Fruit fly (Drosophila melanogaster): ENCODE measurements around the gene Cad87A.

The Cad87A gene

DNA sequence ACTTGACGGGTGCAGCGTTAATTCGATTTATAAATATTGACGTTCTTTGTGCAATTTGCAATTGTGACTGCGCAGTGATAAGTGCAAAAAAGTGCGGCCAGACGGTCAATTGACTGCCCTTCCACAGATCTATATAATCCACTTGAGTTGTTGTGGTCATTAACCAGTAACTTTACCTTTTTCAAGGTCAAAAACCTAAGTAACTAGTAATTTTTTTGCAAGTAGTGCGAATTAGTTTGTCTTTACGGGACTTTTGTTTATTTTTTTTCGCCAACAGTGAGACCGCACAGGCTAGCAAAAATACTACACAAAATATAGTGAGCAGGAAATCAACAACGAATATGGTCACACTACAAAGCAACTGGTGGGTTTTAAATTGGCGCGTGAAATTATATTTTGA, 25.7 kb upstream of the Cad87A start, which contains the start of gene Tango9 (continued):
- TF ChIP-seq CG5245 (GFP tag; optimal IDR thresholded peaks at IDR 0.05) = no peak
- no peak for TF ChIP-seq Xbp1 (GFP tag; optimal IDR thresholded peaks at IDR 0.05)
- no peak for TF ChIP-seq hth (optimal IDR thresholded peaks at IDR 0.05)
- peak; percentile 39 for TF ChIP-seq phol (tag; optimal IDR thresholded peaks at IDR 0.05)
- TF ChIP-seq CG13123 (GFP tag; optimal IDR thresholded peaks at IDR 0.05) = no peak
- no peak for TF ChIP-seq Abd-B (GFP tag; optimal IDR thresholded peaks at IDR 0.05)
- TF ChIP-seq NfI (GFP tag; optimal IDR thresholded peaks at IDR 0.05) = no peak
- TF ChIP-seq tio (GFP tag; optimal IDR thresholded peaks at IDR 0.05) = no peak
- TF ChIP-seq CG6765 (GFP tag; optimal IDR thresholded peaks at IDR 0.05) = no peak
- peak; percentile 24 for TF ChIP-seq CHES-1-like (GFP tag; optimal IDR thresholded peaks at IDR 0.05)
- TF ChIP-seq ems (GFP tag; optimal IDR thresholded peaks at IDR 0.05) = no peak
- TF ChIP-seq CG34422 (GFP tag; IDR thresholded peaks at IDR 0.05) = peak; percentile 25; the same call in 1 of the 3 replicates
- TF ChIP-seq Antp (GFP tag; optimal IDR thresholded peaks at IDR 0.05) = no peak
- TF ChIP-seq CG11560 (tag; IDR thresholded peaks at IDR 0.05) = no peak
- no peak for TF ChIP-seq ttk (GFP tag; IDR thresholded peaks at IDR 0.05)
- TF ChIP-seq zfh2 (GFP tag; optimal IDR thresholded peaks at IDR 0.05) = no peak
- TF ChIP-seq repo (GFP tag; optimal IDR thresholded peaks at IDR 0.05) = no peak
- peak; percentile 62; the same call in 2 of the 3 replicates for TF ChIP-seq ci (GFP tag; IDR thresholded peaks at IDR 0.05)
- no peak for TF ChIP-seq ash1 (GFP tag; optimal IDR thresholded peaks at IDR 0.05)
- no peak for TF ChIP-seq Stat92E (GFP tag; optimal IDR thresholded peaks at IDR 0.05)
- no peak for TF ChIP-seq CG13296 (GFP tag; optimal IDR thresholded peaks at IDR 0.05)
- no peak for TF ChIP-seq CG2202 (tag; optimal IDR thresholded peaks at IDR 0.05)
- no peak for TF ChIP-seq CG7786 (GFP tag; optimal IDR thresholded peaks at IDR 0.05)
- no peak for TF ChIP-seq CG43689 (GFP tag; IDR thresholded peaks at IDR 0.05)
- TF ChIP-seq CG15073 (GFP tag; optimal IDR thresholded peaks at IDR 0.05) = no peak
- TF ChIP-seq sc (optimal IDR thresholded peaks at IDR 0.05) = no peak
- TF ChIP-seq sc (GFP tag; optimal IDR thresholded peaks at IDR 0.05) = no peak
- TF ChIP-seq cas (GFP tag; IDR thresholded peaks at IDR 0.05) = no peak
- no peak for TF ChIP-seq aop (GFP tag; IDR thresholded peaks at IDR 0.05)
- peak; percentile 99 for TF ChIP-seq scrt (GFP tag; optimal IDR thresholded peaks at IDR 0.05)
- TF ChIP-seq CG18262 (tag; optimal IDR thresholded peaks at IDR 0.05) = no peak
- TF ChIP-seq CG16863 (GFP tag; optimal IDR thresholded peaks at IDR 0.05) = no peak
- no peak for TF ChIP-seq HLH54F (GFP tag; optimal IDR thresholded peaks at IDR 0.05)
- no peak for TF ChIP-seq CG18476 (GFP tag; optimal IDR thresholded peaks at IDR 0.05)
- peak; percentile 40 for TF ChIP-seq HmgZ (tag; optimal IDR thresholded peaks at IDR 0.05)
- no peak for TF ChIP-seq Neu2 (GFP tag; optimal IDR thresholded peaks at IDR 0.05; ENCODE audit: borderline replicate concordance)
- TF ChIP-seq lov (optimal IDR thresholded peaks at IDR 0.05) = no peak
- no peak for TF ChIP-seq lov (GFP tag; IDR thresholded peaks at IDR 0.05)
- TF ChIP-seq gsb (GFP tag; IDR thresholded peaks at IDR 0.05) = no peak
- TF ChIP-seq jumu (GFP tag; optimal IDR thresholded peaks at IDR 0.05) = no peak
- TF ChIP-seq Ets65A (GFP tag) = no peak
- no peak for TF ChIP-seq Gsc (GFP tag; IDR thresholded peaks at IDR 0.05)
- no peak for TF ChIP-seq al (GFP tag; IDR thresholded peaks at IDR 0.05)
- no peak for TF ChIP-seq CG30403 (GFP tag; optimal IDR thresholded peaks at IDR 0.05)
- no peak for TF ChIP-seq CG6175 (GFP tag; IDR thresholded peaks at IDR 0.05)
- TF ChIP-seq dmrt99B (tag; optimal IDR thresholded peaks at IDR 0.05) = no peak
- no peak for TF ChIP-seq Hr51 (GFP tag; optimal IDR thresholded peaks at IDR 0.05)
- TF ChIP-seq zen2 (GFP tag; IDR thresholded peaks at IDR 0.05; ENCODE audit: partially characterized antibody) = no peak
- no peak for TF ChIP-seq CG7357 (GFP tag; IDR thresholded peaks at IDR 0.05)
- TF ChIP-seq cad (GFP tag; optimal IDR thresholded peaks at IDR 0.05) = no peak
- 0 out of 2 replicates have a peak, but pooled peaks have one; percentile 5 for TF ChIP-seq ssp (GFP tag; IDR thresholded peaks at IDR 0.05)
- no peak for TF ChIP-seq CG9609 (GFP tag; optimal IDR thresholded peaks at IDR 0.05)
- TF ChIP-seq sens (GFP tag) = peak; percentile 84
- TF ChIP-seq CG9727 (GFP tag; optimal IDR thresholded peaks at IDR 0.05) = no peak

Data from whole organism, embryonic.